Fruit fly (Drosophila melanogaster): ENCODE data around the gene Yp3.

The Yp3 gene

dm6 chrX:13762372-13762883 lies 3.1 kb downstream of the Yp3 start, which contains the start of gene rdgB (continued):
- TF ChIP-seq jumu (GFP tag; optimal IDR thresholded peaks at IDR 0.05) (no peak), CkIIα-i1 (GFP tag; IDR thresholded peaks at IDR 0.05) (no peak), CG17385 (GFP tag; optimal IDR thresholded peaks at IDR 0.05) (peak; percentile 80), az2 (GFP tag; optimal IDR thresholded peaks at IDR 0.05) (peak; percentile 73), Dad (GFP tag; optimal IDR thresholded peaks at IDR 0.05) (no peak), ATbp (GFP tag; optimal IDR thresholded peaks at IDR 0.05) (peak; percentile 85), fu2 (GFP tag; optimal IDR thresholded peaks at IDR 0.05) (no peak), hbn (GFP tag; IDR thresholded peaks at IDR 0.05; ENCODE audit: partially characterized antibody) (no peak), CG15011 (GFP tag; optimal IDR thresholded peaks at IDR 0.05) (peak; percentile 78), tio (GFP tag; optimal IDR thresholded peaks at IDR 0.05) (peak; percentile 67), YL-1 (GFP tag; optimal IDR thresholded peaks at IDR 0.05) (no peak), al (GFP tag; IDR thresholded peaks at IDR 0.05) (peak; percentile 64), CG11696 (GFP tag; IDR thresholded peaks at IDR 0.05) (0 out of 2 replicates have a peak, but pooled peaks have one; percentile 9), gcm2 (GFP tag; optimal IDR thresholded peaks at IDR 0.05) (peak; percentile 41), fd64A (GFP tag; optimal IDR thresholded peaks at IDR 0.05) (no peak), CG16779 (GFP tag; IDR thresholded peaks at IDR 0.05) (no peak), Kr (GFP tag; optimal IDR thresholded peaks at IDR 0.05) (no peak), CG8089 (GFP tag; optimal IDR thresholded peaks at IDR 0.05) (no peak), CG13894 (tag; optimal IDR thresholded peaks at IDR 0.05) (no peak), pb (GFP tag; optimal IDR thresholded peaks at IDR 0.05) (no peak), CG2199 (GFP tag; IDR thresholded peaks at IDR 0.05) (peak; percentile 67; the same call in 1 of the 3 replicates), ems (GFP tag; optimal IDR thresholded peaks at IDR 0.05) (peak; percentile 21), pum (GFP tag; optimal IDR thresholded peaks at IDR 0.05) (peak; percentile 52), bbx (GFP tag; IDR thresholded peaks at IDR 0.05; ENCODE audit: partially characterized antibody) (peak; percentile 53; the same call in 1 of the 2 replicates), Sox100B (GFP tag; optimal IDR thresholded peaks at IDR 0.05) (peak; percentile 92), trh (GFP tag; optimal IDR thresholded peaks at IDR 0.05) (peak; percentile 39), eve (GFP tag; optimal IDR thresholded peaks at IDR 0.05) (peak in 1 of 2 experiments; percentile 92), Taf1 (GFP tag; IDR thresholded peaks at IDR 0.05) (peak; percentile 39; the same call in 1 of the 2 replicates), CG12769 (tag; optimal IDR thresholded peaks at IDR 0.05) (peak; percentile 67), Ptx1 (GFP tag; IDR thresholded peaks at IDR 0.05) (peak; percentile 73), pnt (GFP tag; optimal IDR thresholded peaks at IDR 0.05) (peak; percentile 6), exex (tag; optimal IDR thresholded peaks at IDR 0.05) (peak; percentile 32), cato (GFP tag; optimal IDR thresholded peaks at IDR 0.05; ENCODE audit: borderline replicate concordance) (peak; percentile 20), CG10321 (GFP tag; IDR thresholded peaks at IDR 0.05) (no peak), pzg (GFP tag; optimal IDR thresholded peaks at IDR 0.05) (no peak), vfl (GFP tag; optimal IDR thresholded peaks at IDR 0.05) (peak; percentile 32), CG6689 (GFP tag; IDR thresholded peaks at IDR 0.05) (peak; percentile 80), CG17359 (tag; optimal IDR thresholded peaks at IDR 0.05) (peak; percentile 80), tup (GFP tag; optimal IDR thresholded peaks at IDR 0.05) (no peak), Oli (tag; optimal IDR thresholded peaks at IDR 0.05) (peak; percentile 85), HmgZ (tag; optimal IDR thresholded peaks at IDR 0.05) (peak; percentile 65), CG10543 (GFP tag; optimal IDR thresholded peaks at IDR 0.05) (peak; percentile 89), D19A (tag; optimal IDR thresholded peaks at IDR 0.05) (peak; percentile 60), ara (GFP tag; IDR thresholded peaks at IDR 0.05) (peak; percentile 41; the same call in 1 of the 2 replicates), CG18619 (GFP tag; optimal IDR thresholded peaks at IDR 0.05) (peak; percentile 83), wdn (GFP tag; IDR thresholded peaks at IDR 0.05) (no peak), lab (GFP tag; optimal IDR thresholded peaks at IDR 0.05) (peak; percentile 78), br (optimal IDR thresholded peaks at IDR 0.05) (no peak), rib (GFP tag; IDR thresholded peaks at IDR 0.05) (peak; percentile 66), CG17802 (tag; optimal IDR thresholded peaks at IDR 0.05) (no peak), CG11456 (GFP tag; IDR thresholded peaks at IDR 0.05) (peak; percentile 80)
